Worm (Caenorhabditis elegans): ENCODE data around the gene F07C3.9.
A peak's percentile ranks its signal among the peaks of the same experiment; 100 is the strongest.

F07C3.9 gene

ce11 chrV:9274127-9275042 lies 19.9 kb upstream of the F07C3.9 start:
- TF ChIP-seq elt-3 (tag; optimal IDR thresholded peaks at IDR 0.05) (peak in 1 of 6 experiments; percentile 48), lir-3 (tag; optimal IDR thresholded peaks at IDR 0.05; ENCODE audit: poor library complexity) (no peak), mep-1 (tag; optimal IDR thresholded peaks at IDR 0.05) (peak; percentile 9), fkh-8 (tag; optimal IDR thresholded peaks at IDR 0.05) (peak; percentile 6), snu-23 (GFP tag; optimal IDR thresholded peaks at IDR 0.05) (peak; percentile 15), lin-14 (GFP tag; optimal IDR thresholded peaks at IDR 0.05) (peak; percentile 37), ztf-11 (tag; optimal IDR thresholded peaks at IDR 0.05) (no peak), nhr-85 (tag) (peak; percentile 75), nhr-47 (tag; optimal IDR thresholded peaks at IDR 0.05) (no peak), nhr-71 (tag; optimal IDR thresholded peaks at IDR 0.05) (peak; percentile 68), ces-1 (GFP tag; optimal IDR thresholded peaks at IDR 0.05) (no peak), rnt-1 (tag; optimal IDR thresholded peaks at IDR 0.05) (peak; percentile 44), nhr-90 (tag; optimal IDR thresholded peaks at IDR 0.05; ENCODE audit: poor library complexity) (no peak), efl-1 (optimal IDR thresholded peaks at IDR 0.05) (no peak), efl-1 (GFP tag; optimal IDR thresholded peaks at IDR 0.05 in 1 of 2) (peak in 1 of 2 experiments; percentile 91), sox-4 (tag; optimal IDR thresholded peaks at IDR 0.05) (peak; percentile 55), dpl-1 (GFP tag; optimal IDR thresholded peaks at IDR 0.05) (no peak), blmp-1 (tag; optimal IDR thresholded peaks at IDR 0.05) (peak; percentile 68), nhr-20 (tag; optimal IDR thresholded peaks at IDR 0.05) (peak; percentile 19), aly-2 (tag; optimal IDR thresholded peaks at IDR 0.05) (no peak), dsc-1 (tag; optimal IDR thresholded peaks at IDR 0.05) (peak; percentile 68)

DNA sequence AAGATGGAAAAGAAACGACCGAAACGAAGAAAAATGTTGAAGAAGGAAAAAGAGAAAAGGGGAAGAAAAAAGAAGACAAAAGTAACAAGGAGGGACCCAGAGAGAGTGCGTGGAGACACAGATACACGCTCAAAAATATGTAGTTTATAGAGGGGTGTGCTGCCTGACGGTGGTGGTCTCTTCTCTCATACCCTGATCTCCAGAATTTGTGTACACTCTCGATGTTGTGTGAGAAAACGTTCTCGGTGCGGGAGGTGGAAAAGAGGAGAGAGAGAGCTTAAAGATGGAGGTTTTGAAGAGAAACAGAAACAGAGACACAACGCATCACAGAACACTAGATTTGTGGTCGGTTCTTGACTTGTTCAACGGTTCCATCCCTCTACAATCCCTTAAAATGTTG lies 19.1 kb upstream of the F07C3.9 start:
- TF ChIP-seq nhr-20 (tag; optimal IDR thresholded peaks at IDR 0.05) (peak; percentile 81), ceh-63 (GFP tag; optimal IDR thresholded peaks at IDR 0.05) (no peak), efl-1 (optimal IDR thresholded peaks at IDR 0.05) (peak; percentile 48 to 70), efl-1 (GFP tag; optimal IDR thresholded peaks at IDR 0.05 in 1 of 2) (peak; percentile 35 to 69), unc-30 (tag; optimal IDR thresholded peaks at IDR 0.05) (no peak), irx-1 (tag; optimal IDR thresholded peaks at IDR 0.05) (peak; percentile 39), ceh-8 (GFP tag; optimal IDR thresholded peaks at IDR 0.05) (peak; percentile 22), lin-39 (tag; optimal IDR thresholded peaks at IDR 0.05) (no peak), mdl-1 (tag; optimal IDR thresholded peaks at IDR 0.05) (peak in 1 of 2 experiments; percentile 67), pax-3 (tag; optimal IDR thresholded peaks at IDR 0.05) (no peak), ceh-90 (tag; optimal IDR thresholded peaks at IDR 0.05) (no peak), lir-3 (tag; optimal IDR thresholded peaks at IDR 0.05; ENCODE audit: poor library complexity) (no peak), elt-2 (tag; optimal IDR thresholded peaks at IDR 0.05) (no peak), tbx-2 (tag; optimal IDR thresholded peaks at IDR 0.05) (peak; percentile 75), dsc-1 (tag; optimal IDR thresholded peaks at IDR 0.05) (peak; percentile 42), unc-62 (GFP tag; optimal IDR thresholded peaks at IDR 0.05) (no peak), pag-3 (tag; optimal IDR thresholded peaks at IDR 0.05; ENCODE audit: borderline replicate concordance, insufficient read depth) (no peak), ztf-11 (tag; optimal IDR thresholded peaks at IDR 0.05) (no peak), C04F5.9 (tag; optimal IDR thresholded peaks at IDR 0.05) (no peak), fkh-10 (GFP tag; optimal IDR thresholded peaks at IDR 0.05) (peak; percentile 58), isw-1 (GFP tag; IDR thresholded peaks at IDR 0.05) (peak; percentile 49), mep-1 (tag; optimal IDR thresholded peaks at IDR 0.05) (peak; percentile 29), fos-1 (tag; optimal IDR thresholded peaks at IDR 0.05) (no peak), ceh-88 (GFP tag; IDR thresholded peaks at IDR 0.05) (no peak), lin-15B (tag; optimal IDR thresholded peaks at IDR 0.05) (no peak), nhr-71 (tag; optimal IDR thresholded peaks at IDR 0.05) (peak; percentile 88), nhr-11 (tag; optimal IDR thresholded peaks at IDR 0.05) (no peak), fkh-8 (tag; optimal IDR thresholded peaks at IDR 0.05) (peak; percentile 32), nhr-84 (tag; optimal IDR thresholded peaks at IDR 0.05) (no peak), rnt-1 (tag; optimal IDR thresholded peaks at IDR 0.05) (peak; percentile 61), vab-15 (tag; optimal IDR thresholded peaks at IDR 0.05) (no peak), nhr-77 (tag; optimal IDR thresholded peaks at IDR 0.05) (peak; percentile 50), hpl-2 (GFP tag; optimal IDR thresholded peaks at IDR 0.05) (no peak), ces-1 (GFP tag; optimal IDR thresholded peaks at IDR 0.05) (no peak), nhr-28 (tag; optimal IDR thresholded peaks at IDR 0.05) (no peak), nhr-19 (GFP tag; conservative IDR thresholded peaks at IDR 0.05) (peak; percentile 67), nhr-85 (tag) (peak; percentile 69), unc-98 (GFP tag; IDR thresholded peaks at IDR 0.05) (no peak), mef-2 (tag; optimal IDR thresholded peaks at IDR 0.05) (no peak)
